Fruit fly (Drosophila melanogaster) whole organism, prepupa: ENCODE measurements around the gene CG15260.

Experiments
- Blimp-1 ChIP-seq: fragments of 200-800 bp; sonication (Bioruptor generic); optimal IDR thresholded peaks from 3 replicates; lab custom pipeline; 2017; ENCODE audit warnings: missing biosample characterization, missing genetic modification characterization, mild to moderate bottlenecking, moderate library complexity, missing genetic modification reagents
- CG10631 ChIP-seq: fragments of 200-800 bp; sonication (Bioruptor generic); optimal IDR thresholded peaks from 2 replicates; lab custom pipeline; 2016; ENCODE audit warnings: missing biosample characterization, missing genetic modification characterization
- CG11294 ChIP-seq: fragments of 200-800 bp; sonication (Bioruptor generic); IDR thresholded peaks from 2 replicates; pipeline ENCODE4 v1.3.6; 2022; ENCODE audit warnings: missing biosample characterization, missing genetic modification characterization
- CG11762 ChIP-seq: fragments of 200-800 bp; sonication (Bioruptor generic); optimal IDR thresholded peaks from 3 replicates; lab custom pipeline; 2016; ENCODE audit warnings: missing biosample characterization, missing genetic modification characterization; ENCODE audit not compliant: insufficient read depth
- CG16779 ChIP-seq: fragments of 200-800 bp; sonication (Bioruptor generic); optimal IDR thresholded peaks from 3 replicates; lab custom pipeline; 2017; ENCODE audit warnings: missing biosample characterization, mild to moderate bottlenecking, missing genetic modification characterization
- CG32006 ChIP-seq: fragments of 200-800 bp; sonication (Bioruptor generic); optimal IDR thresholded peaks from 3 replicates; lab custom pipeline; 2017; ENCODE audit warnings: missing biosample characterization, mild to moderate bottlenecking, missing genetic modification characterization
- CG34406 ChIP-seq: fragments of 200-800 bp; sonication (Bioruptor generic); optimal IDR thresholded peaks from 3 replicates; lab custom pipeline; 2016; ENCODE audit warnings: missing biosample characterization, missing genetic modification characterization
- CG3919 ChIP-seq: fragments of 200-800 bp; sonication (Bioruptor generic); optimal IDR thresholded peaks from 3 replicates; lab custom pipeline; 2016; ENCODE audit warnings: missing biosample characterization, missing genetic modification characterization
- CG4318 ChIP-seq: fragments of 200-800 bp; sonication (Bioruptor generic); optimal IDR thresholded peaks from 3 replicates; lab custom pipeline; 2017; ENCODE audit warnings: missing biosample characterization, mild to moderate bottlenecking, missing genetic modification characterization
- CG6163 ChIP-seq: fragments of 200-800 bp; sonication (Bioruptor generic); IDR thresholded peaks from 3 replicates; pipeline ENCODE4 v1.3.6; 2022; ENCODE audit warnings: missing biosample characterization, missing genetic modification characterization
- CG6276 ChIP-seq: fragments of 200-800 bp; sonication (Bioruptor generic); optimal IDR thresholded peaks from 2 replicates; lab custom pipeline; 2017; ENCODE audit warnings: missing biosample characterization, mild to moderate bottlenecking, missing genetic modification characterization
- CG6808 ChIP-seq: fragments of 200-800 bp; sonication (Bioruptor generic); optimal IDR thresholded peaks from 3 replicates; lab custom pipeline; 2017; ENCODE audit warnings: missing biosample characterization, missing genetic modification characterization, mild to moderate bottlenecking, moderate library complexity, missing genetic modification reagents
- CG6854 ChIP-seq: fragments of 200-800 bp; sonication (Bioruptor generic); optimal IDR thresholded peaks from 2 replicates; lab custom pipeline; 2017; ENCODE audit warnings: missing biosample characterization, mild to moderate bottlenecking, missing genetic modification characterization
- CG7368 ChIP-seq: fragments of 200-800 bp; sonication (Bioruptor generic); optimal IDR thresholded peaks from 3 replicates; lab custom pipeline; 2016; ENCODE audit warnings: missing biosample characterization, missing genetic modification characterization
- CG8119 ChIP-seq: fragments of 200-800 bp; sonication (Bioruptor generic); IDR thresholded peaks from 3 replicates; pipeline ENCODE4 v1.3.6; 2022; ENCODE audit warnings: missing biosample characterization, missing genetic modification characterization
- CG8319 ChIP-seq: fragments of 200-800 bp; sonication (Bioruptor generic); optimal IDR thresholded peaks from 3 replicates; lab custom pipeline; 2016; ENCODE audit warnings: missing biosample characterization, missing genetic modification characterization
- CG8632 ChIP-seq: fragments of 200-800 bp; sonication (Bioruptor generic); optimal IDR thresholded peaks from 3 replicates; lab custom pipeline; 2016; ENCODE audit warnings: missing biosample characterization, missing genetic modification characterization
- Eip75B ChIP-seq: fragments of 200-800 bp; sonication (Bioruptor generic); optimal IDR thresholded peaks from 3 replicates; lab custom pipeline; 2016; ENCODE audit warnings: missing biosample characterization, missing genetic modification characterization
- Eip78C ChIP-seq: fragments of 200-800 bp; sonication (Bioruptor generic); peaks from one replicate; lab custom pipeline; 2016; ENCODE audit warnings: missing biosample characterization, missing genetic modification characterization
- Eip93F ChIP-seq: fragments of 200-800 bp; sonication (Bioruptor generic); optimal IDR thresholded peaks from 2 replicates; lab custom pipeline; 2016; ENCODE audit warnings: missing biosample characterization, mild to moderate bottlenecking, missing genetic modification characterization
- Ets21C ChIP-seq: fragments of 200-800 bp; sonication (Bioruptor generic); optimal IDR thresholded peaks from 3 replicates; lab custom pipeline; 2016; ENCODE audit warnings: missing biosample characterization, missing genetic modification characterization
- Ets96B ChIP-seq: fragments of 200-800 bp; optimal IDR thresholded peaks from 2 replicates; lab custom pipeline; 2019; ENCODE audit warnings: missing biosample characterization, mild to moderate bottlenecking, missing genetic modification characterization, moderate library complexity
- Gug ChIP-seq: fragments of 200-800 bp; sonication (Bioruptor generic); IDR thresholded peaks from 2 replicates; pipeline ENCODE4 v1.3.6; 2022; ENCODE audit warnings: missing biosample characterization, missing genetic modification characterization
- Hr38 ChIP-seq: sonication (Bioruptor generic); optimal IDR thresholded peaks from 2 replicates; lab custom pipeline; 2016; ENCODE audit warnings: missing biosample characterization, missing genetic modification characterization
- Hr39 ChIP-seq: fragments of 200-800 bp; sonication (Bioruptor generic); optimal IDR thresholded peaks from 2 replicates; lab custom pipeline; 2016; ENCODE audit warnings: missing biosample characterization, missing genetic modification characterization
- Hr4 ChIP-seq: fragments of 200-800 bp; sonication (Bioruptor generic); optimal IDR thresholded peaks from 3 replicates; lab custom pipeline; 2016; ENCODE audit warnings: missing biosample characterization, missing genetic modification characterization
- Lpt ChIP-seq: fragments of 200-800 bp; sonication (Bioruptor generic); optimal IDR thresholded peaks from 3 replicates; lab custom pipeline; 2016; ENCODE audit warnings: missing biosample characterization, missing genetic modification characterization
- Met ChIP-seq: fragments of 200-800 bp; sonication (Bioruptor generic); optimal IDR thresholded peaks from 3 replicates; lab custom pipeline; 2016; ENCODE audit warnings: missing biosample characterization, missing genetic modification characterization
- Smox ChIP-seq: fragments of 200-800 bp; sonication (Bioruptor generic); optimal IDR thresholded peaks from 3 replicates; lab custom pipeline; 2016; ENCODE audit warnings: missing biosample characterization, missing genetic modification characterization
- Sox102F ChIP-seq: fragments of 200-800 bp; sonication (Bioruptor generic); optimal IDR thresholded peaks from 2 replicates; lab custom pipeline; 2016; ENCODE audit warnings: missing biosample characterization, mild to moderate bottlenecking, missing genetic modification characterization
- Sox14 ChIP-seq: fragments of 200-800 bp; sonication (Bioruptor generic); optimal IDR thresholded peaks from 3 replicates; lab custom pipeline; 2016; ENCODE audit warnings: missing biosample characterization, missing genetic modification characterization
- Sox15 ChIP-seq: fragments of 200-800 bp; sonication (Bioruptor generic); optimal IDR thresholded peaks from 3 replicates; lab custom pipeline; 2016; ENCODE audit warnings: missing biosample characterization, missing genetic modification characterization
- achi ChIP-seq: fragments of 200-800 bp; sonication (Bioruptor generic); optimal IDR thresholded peaks from 3 replicates; lab custom pipeline; 2016; ENCODE audit warnings: missing biosample characterization, missing genetic modification characterization
- acj6 ChIP-seq: fragments of 200-800 bp; sonication (Bioruptor generic); optimal IDR thresholded peaks from 3 replicates; lab custom pipeline; 2016; ENCODE audit warnings: missing biosample characterization, missing genetic modification characterization
- cyc ChIP-seq: fragments of 200-800 bp; sonication (Bioruptor generic); optimal IDR thresholded peaks from 3 replicates; lab custom pipeline; 2016; ENCODE audit warnings: missing biosample characterization, missing genetic modification characterization
- dac ChIP-seq: fragments of 200-800 bp; sonication (Bioruptor generic); optimal IDR thresholded peaks from 2 replicates; lab custom pipeline; 2017; ENCODE audit warnings: missing biosample characterization, mild to moderate bottlenecking, missing genetic modification characterization
- dsx ChIP-seq: fragments of 200-800 bp; optimal IDR thresholded peaks from 3 replicates; lab custom pipeline; 2019; ENCODE audit warnings: missing biosample characterization, mild to moderate bottlenecking, missing genetic modification characterization, moderate library complexity; ENCODE audit not compliant: poor library complexity, severe bottlenecking
- esn ChIP-seq: fragments of 200-800 bp; sonication (Bioruptor generic); optimal IDR thresholded peaks from 2 replicates; lab custom pipeline; 2016; ENCODE audit warnings: missing biosample characterization, mild to moderate bottlenecking, missing genetic modification characterization, moderate library complexity
- fd59A ChIP-seq: fragments of 200-800 bp; sonication (Bioruptor generic); optimal IDR thresholded peaks from 2 replicates; lab custom pipeline; 2017; ENCODE audit warnings: missing biosample characterization, mild to moderate bottlenecking, missing genetic modification characterization, missing genetic modification reagents
- fd85E ChIP-seq: fragments of 200-800 bp; sonication (Bioruptor generic); optimal IDR thresholded peaks from 3 replicates; lab custom pipeline; 2016; ENCODE audit warnings: missing biosample characterization, missing genetic modification characterization
- fkh ChIP-seq: fragments of 200-800 bp; sonication (Bioruptor generic); optimal IDR thresholded peaks from 3 replicates; lab custom pipeline; 2017; ENCODE audit warnings: missing biosample characterization, mild to moderate bottlenecking, missing genetic modification characterization, moderate library complexity
- lz ChIP-seq: fragments of 200-800 bp; sonication (Bioruptor generic); optimal IDR thresholded peaks from 3 replicates; lab custom pipeline; 2016; ENCODE audit warnings: missing biosample characterization, missing genetic modification characterization
- net ChIP-seq: fragments of 200-800 bp; sonication (Bioruptor generic); optimal IDR thresholded peaks from 3 replicates; lab custom pipeline; 2016; ENCODE audit warnings: missing biosample characterization, missing genetic modification characterization
- pdm3 ChIP-seq: fragments of 200-800 bp; sonication (Bioruptor generic); optimal IDR thresholded peaks from 3 replicates; lab custom pipeline; 2016; ENCODE audit warnings: missing biosample characterization, missing genetic modification characterization
- spab ChIP-seq: fragments of 200-800 bp; sonication (Bioruptor generic); optimal IDR thresholded peaks from 2 replicates; lab custom pipeline; 2017; ENCODE audit warnings: missing biosample characterization, mild to moderate bottlenecking, missing genetic modification characterization, missing genetic modification reagents
- ss ChIP-seq, 2 experiments: fragments of 200-800 bp; sonication (Bioruptor generic); optimal IDR thresholded peaks; 2 replicates in 1 of 2; 3 replicates in 1 of 2; lab custom pipeline; 2017 to 2018; ENCODE audit warnings: mild to moderate bottlenecking in 2 of 2, missing biosample characterization in 2 of 2, missing genetic modification characterization in 2 of 2, moderate library complexity in 1 of 2
- topi ChIP-seq: fragments of 200-800 bp; sonication (Bioruptor generic); optimal IDR thresholded peaks from 3 replicates; lab custom pipeline; 2016; ENCODE audit warnings: missing biosample characterization, missing genetic modification characterization
- vri ChIP-seq: fragments of 200-800 bp; sonication (Bioruptor generic); optimal IDR thresholded peaks from 3 replicates; lab custom pipeline; 2016; ENCODE audit warnings: missing biosample characterization, mild to moderate bottlenecking, missing genetic modification characterization

Gene CG15260

dm6 chr2L:15306802-15307201, 14.8 kb upstream of the CG15260 start:
- TF ChIP-seq pdm3 (GFP tag; lab: Kevin White, UChicago) (no peak), CG8319 (no peak), cyc (no peak), Lpt (GFP tag; lab: Kevin White, UChicago) (no peak), fd85E (GFP tag; lab: Kevin White, UChicago) (no peak), fd59A (GFP tag; lab: Kevin White, UChicago) (no peak), Sox15 (GFP tag; lab: Kevin White, UChicago) (no peak), CG6163 (GFP tag; lab: Robert Waterston, UW) (no peak), lz (GFP tag; lab: Kevin White, UChicago) (no peak), Hr4 (GFP tag; lab: Kevin White, UChicago) (no peak), Eip75B (GFP tag; lab: Kevin White, UChicago) (no peak), Eip93F (GFP tag; lab: Kevin White, UChicago) (no peak)

dm6 chr2L:15304359-15304758, 12.3 kb upstream of the CG15260 start:
- no peak for TF ChIP-seq CG11294 (GFP tag; lab: Robert Waterston, UW)
- peak; percentile 26 for TF ChIP-seq spab (GFP tag; lab: Kevin White, UChicago)
- no peak for TF ChIP-seq CG6854
- peak; percentile 73 for TF ChIP-seq CG6276
- TF ChIP-seq CG8319 = peak; percentile 17
- TF ChIP-seq dsx (GFP tag; lab: Kevin White, UChicago) = peak; percentile 39
- no peak for TF ChIP-seq CG11762
- TF ChIP-seq Gug (GFP tag; lab: Robert Waterston, UW) = no peak
- peak; percentile 68 for TF ChIP-seq CG34406
- TF ChIP-seq CG16779 (tag; lab: Kevin White, UChicago) = no peak
- peak; percentile 89 for TF ChIP-seq Eip78C (GFP tag; lab: Kevin White, UChicago)
- TF ChIP-seq CG7368 (GFP tag; lab: Kevin White, UChicago) = peak; percentile 37
- no peak for TF ChIP-seq fkh
- peak; percentile 53 for TF ChIP-seq lz (GFP tag; lab: Kevin White, UChicago)
- TF ChIP-seq CG8119 (GFP tag; lab: Robert Waterston, UW) = peak; percentile 80
- TF ChIP-seq CG6808 (GFP tag; lab: Kevin White, UChicago) = peak; percentile 36
- TF ChIP-seq CG8632 (GFP tag; lab: Kevin White, UChicago) = peak; percentile 54
- TF ChIP-seq Hr4 (GFP tag; lab: Kevin White, UChicago) = peak; percentile 30
- peak; percentile 63 for TF ChIP-seq cyc
- peak; percentile 82 for TF ChIP-seq esn
- peak; percentile 70 for TF ChIP-seq CG3919 (GFP tag; lab: Kevin White, UChicago)
- TF ChIP-seq vri (GFP tag; lab: Kevin White, UChicago) = peak; percentile 51
- no peak for TF ChIP-seq fd85E (GFP tag; lab: Kevin White, UChicago)
- peak; percentile 29 for TF ChIP-seq Blimp-1 (GFP tag; lab: Kevin White, UChicago)
- TF ChIP-seq Smox = peak; percentile 65
- TF ChIP-seq pdm3 (GFP tag; lab: Kevin White, UChicago) = peak; percentile 62
- TF ChIP-seq fd59A (GFP tag; lab: Kevin White, UChicago) = peak; percentile 11
- peak; percentile 63 for TF ChIP-seq CG10631
- peak; percentile 57 for TF ChIP-seq net (GFP tag; lab: Kevin White, UChicago)
- TF ChIP-seq CG6163 (GFP tag; lab: Robert Waterston, UW) = no peak
- peak; percentile 49 for TF ChIP-seq CG4318
- peak; percentile 68 for TF ChIP-seq topi (GFP tag; lab: Kevin White, UChicago)
- TF ChIP-seq Ets96B = peak; percentile 48
- TF ChIP-seq Hr38 = no peak
- TF ChIP-seq Lpt (GFP tag; lab: Kevin White, UChicago) = peak; percentile 67
- peak; percentile 41 for TF ChIP-seq Sox102F (GFP tag; lab: Kevin White, UChicago)
- TF ChIP-seq ss (GFP tag; optimal IDR thresholded peaks at IDR 0.05; lab: Kevin White, UChicago) = peak in 1 of 2 experiments; percentile 12
- TF ChIP-seq Hr39 = peak; percentile 8
- peak; percentile 74 for TF ChIP-seq Met (GFP tag; lab: Kevin White, UChicago)
- peak; percentile 83 for TF ChIP-seq CG32006 (GFP tag; lab: Kevin White, UChicago)
- TF ChIP-seq Ets21C (GFP tag; lab: Kevin White, UChicago) = no peak
- TF ChIP-seq acj6 (GFP tag; lab: Kevin White, UChicago) = peak; percentile 65
- TF ChIP-seq Eip75B (GFP tag; lab: Kevin White, UChicago) = peak; percentile 46
- TF ChIP-seq dac (GFP tag; lab: Kevin White, UChicago) = peak; percentile 27
- TF ChIP-seq achi (GFP tag; lab: Kevin White, UChicago) = peak; percentile 65
- peak; percentile 36 for TF ChIP-seq Sox14 (GFP tag; lab: Kevin White, UChicago)
